Worm (Caenorhabditis elegans) whole organism, early embryonic: ENCODE measurements around the gene F09B9.5.

Source experiments
- aly-1 ChIP-seq: sonication (generic microtip); optimal IDR thresholded peaks from 2 replicates; lab custom pipeline; 2016; ENCODE audit warnings: missing genetic modification characterization, missing compliant biosample characterization
- ama-1 ChIP-seq: fragments of 150-350 bp; optimal IDR thresholded peaks from 2 replicates; lab custom pipeline; 2014
- ets-7 ChIP-seq: sonication (generic microtip); optimal IDR thresholded peaks from 2 replicates; lab custom pipeline; 2016; ENCODE audit warnings: missing genotype, missing genetic modification characterization, missing compliant biosample characterization
- flt-1 ChIP-seq: fragments of 200-800 bp; sonication (Bioruptor generic); IDR thresholded peaks from 2 replicates; pipeline ENCODE4 v1.3.6; 2022; ENCODE audit warnings: missing genetic modification characterization, missing compliant biosample characterization
- hmbx-1 ChIP-seq: sonication (generic microtip); optimal IDR thresholded peaks from 2 replicates; lab custom pipeline; 2016; ENCODE audit warnings: mild to moderate bottlenecking, missing genetic modification characterization, missing compliant biosample characterization
- pes-1 ChIP-seq: fragments of 200-800 bp; sonication (Bioruptor generic); IDR thresholded peaks from 2 replicates; pipeline ENCODE4 v1.3.6; 2022; ENCODE audit warnings: missing genetic modification reagents, missing genetic modification characterization, missing compliant biosample characterization
- tra-4 ChIP-seq: sonication (generic microtip); optimal IDR thresholded peaks from 2 replicates; lab custom pipeline; 2017; ENCODE audit warnings: missing genetic modification characterization, missing compliant biosample characterization

- no peak for TF ChIP-seq hmbx-1
- TF ChIP-seq ama-1 (lab: Kevin White, UChicago) = no peak
- no peak for TF ChIP-seq ets-7
- TF ChIP-seq aly-1 (tag; lab: Kevin White, UChicago) = no peak
- TF ChIP-seq pes-1 (GFP tag; lab: Robert Waterston, UW) = no peak
- TF ChIP-seq flt-1 (GFP tag; lab: Robert Waterston, UW) = no peak
- no peak for TF ChIP-seq tra-4 (tag; lab: Kevin White, UChicago)
These were observed 7.9 kb downstream of the F09B9.5 start for ce11 chrX:10162476-10162875.
